Worm (Caenorhabditis elegans) whole organism, L4 larva: ENCODE results near the gene E04D5.4.
A peak's percentile ranks its signal among the peaks of the same experiment; 100 is the strongest.

Experiments used
- F37D6.2 ChIP-seq: sonication (generic microtip); optimal IDR thresholded peaks from 2 replicates; lab custom pipeline; 2016; ENCODE audit warnings: mild to moderate bottlenecking, missing genetic modification characterization, missing compliant biosample characterization
- R02D3.7 ChIP-seq: fragments of 150-350 bp; sonication (generic microtip); optimal IDR thresholded peaks from 3 replicates; lab custom pipeline; 2014; ENCODE audit warnings: missing biosample characterization, missing genetic modification characterization
- ZK337.2 ChIP-seq: fragments of 200-800 bp; sonication (Bioruptor generic); IDR thresholded peaks from 2 replicates; pipeline ENCODE4 v1.3.6; 2022; ENCODE audit warnings: missing genetic modification reagents, missing genetic modification characterization, missing compliant biosample characterization
- dpl-1 ChIP-seq: fragments of 150-350 bp; optimal IDR thresholded peaks from 2 replicates; lab custom pipeline; 2014; ENCODE audit warnings: missing biosample characterization, missing genetic modification reagents, missing genetic modification characterization
- egl-27 ChIP-seq: sonication (generic microtip); optimal IDR thresholded peaks from 3 replicates; lab custom pipeline; 2017; ENCODE audit warnings: missing biosample characterization, missing genetic modification reagents, missing genetic modification characterization
- lin-13 ChIP-seq: fragments of 150-350 bp; optimal IDR thresholded peaks from 2 replicates; lab custom pipeline; 2014; ENCODE audit warnings: missing biosample characterization, missing genetic modification reagents, missing genetic modification characterization
- lin-38 ChIP-seq: fragments of 200-800 bp; sonication (Bioruptor generic); IDR thresholded peaks from 2 replicates; pipeline ENCODE4 v1.3.6; 2022; ENCODE audit warnings: missing genetic modification reagents, missing genetic modification characterization, missing compliant biosample characterization
- mdl-1 ChIP-seq, 2 experiments: fragments of 150-350 bp in 1 of 2; sonication (generic microtip) in 1 of 2; optimal IDR thresholded peaks; 2 replicates each; lab custom pipeline; 2014 to 2017; ENCODE audit warnings: missing biosample characterization in 2 of 2, missing genetic modification characterization in 2 of 2
- mxl-2 ChIP-seq: fragments of 200-800 bp; sonication (Bioruptor generic); conservative IDR thresholded peaks from 2 replicates; pipeline ENCODE4 v1.3.6; 2022; ENCODE audit warnings: missing genetic modification reagents, missing genetic modification characterization, missing compliant biosample characterization
- nhr-25 ChIP-seq: sonication (generic microtip); optimal IDR thresholded peaks from 2 replicates; lab custom pipeline; 2017; ENCODE audit warnings: missing genetic modification characterization, mild to moderate bottlenecking, missing compliant biosample characterization, antibody characterized with exemption, moderate library complexity, borderline replicate concordance; ENCODE audit not compliant: insufficient read depth
- unc-62 ChIP-seq, 3 experiments: fragments of 150-350 bp in 1 of 3; sonication (generic microtip); optimal IDR thresholded peaks in 2 of 3; peaks in 1 of 3; 1 replicate in 1 of 3; 2 replicates in 2 of 3; lab custom pipeline; 2014 to 2017; ENCODE audit warnings: missing biosample characterization in 3 of 3, missing genetic modification characterization in 3 of 3, missing genetic modification reagents in 3 of 3, missing genotype in 1 of 3
- vab-7 ChIP-seq: fragments of 200-800 bp; sonication (Bioruptor generic); IDR thresholded peaks from 2 replicates; pipeline ENCODE4 v1.3.6; 2022; ENCODE audit warnings: missing genetic modification reagents, missing genetic modification characterization, missing compliant biosample characterization
- zip-2 ChIP-seq: fragments of 150-350 bp; optimal IDR thresholded peaks from 2 replicates; lab custom pipeline; 2014; ENCODE audit warnings: missing biosample characterization, missing genetic modification characterization

DNA sequence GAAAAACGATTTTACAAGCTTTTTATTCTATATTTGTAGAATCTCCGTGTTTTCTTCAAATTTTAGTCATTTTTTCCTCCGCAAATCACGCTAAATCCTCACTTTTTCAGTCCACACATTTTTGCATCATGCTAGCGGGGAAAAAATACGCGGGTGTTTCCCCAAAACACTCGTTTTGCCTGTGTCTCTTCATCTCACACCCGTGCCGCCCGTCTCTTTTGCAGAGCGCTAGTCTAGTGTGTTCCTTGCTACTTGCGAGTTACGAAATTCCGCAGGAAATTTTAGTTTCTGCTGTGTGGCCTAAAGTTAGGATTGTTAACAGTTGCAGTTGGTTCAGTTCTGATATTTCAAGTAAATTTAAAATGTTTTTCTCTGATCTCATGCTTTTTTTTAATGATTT lies 5.7 kb downstream of the E04D5.4 start:
- no peak for TF ChIP-seq unc-62 (GFP tag; optimal IDR thresholded peaks at IDR 0.05 in 1 of 2; lab: Kevin White, UChicago)
- TF ChIP-seq unc-62 (tag; optimal IDR thresholded peaks at IDR 0.05; lab: Kevin White, UChicago) = no peak
- TF ChIP-seq zip-2 (tag; lab: Kevin White, UChicago) = no peak
- TF ChIP-seq mdl-1 (tag; optimal IDR thresholded peaks at IDR 0.05; lab: Kevin White, UChicago) = peak; percentile 51 to 67
- no peak for TF ChIP-seq F37D6.2
- TF ChIP-seq dpl-1 (GFP tag; lab: Kevin White, UChicago) = peak; percentile 17
- TF ChIP-seq mxl-2 (GFP tag; lab: Robert Waterston, UW) = no peak
- no peak for TF ChIP-seq nhr-25 (tag; lab: Kevin White, UChicago)
- no peak for TF ChIP-seq lin-13
- no peak for TF ChIP-seq vab-7 (GFP tag; lab: Robert Waterston, UW)
- TF ChIP-seq egl-27 (tag; lab: Kevin White, UChicago) = no peak
- TF ChIP-seq ZK337.2 (GFP tag; lab: Robert Waterston, UW) = no peak
- TF ChIP-seq R02D3.7 (tag; lab: Kevin White, UChicago) = no peak
- no peak; the same call in 1 of the 2 replicates for TF ChIP-seq lin-38 (GFP tag; lab: Robert Waterston, UW)
